Worm (Caenorhabditis elegans): ENCODE data around the gene F40F8.3.
A peak's percentile ranks its signal among the peaks of the same experiment; 100 is the strongest.

F40F8.3 gene

ce11 chrII:11157660-11158059, 28.6 kb downstream of the F40F8.3 start (continued):
- no peak for TF ChIP-seq K09A11.1 (tag; optimal IDR thresholded peaks at IDR 0.05; ENCODE audit: insufficient read depth)
- 0 out of 2 replicates have a peak, but pooled peaks have one; percentile 35 for TF ChIP-seq ceh-45 (GFP tag; IDR thresholded peaks at IDR 0.05)
- TF ChIP-seq C38D4.7 (GFP tag; optimal IDR thresholded peaks at IDR 0.05), result peak; percentile 32
- TF ChIP-seq elt-2 (tag; optimal IDR thresholded peaks at IDR 0.05), result peak; percentile 63

- TF ChIP-seq pag-3 (tag; optimal IDR thresholded peaks at IDR 0.05; ENCODE audit: borderline replicate concordance) (no peak), sox-2 (GFP tag; IDR thresholded peaks at IDR 0.05) (no peak), F13H6.1 (tag; optimal IDR thresholded peaks at IDR 0.05) (no peak), pax-1 (tag; optimal IDR thresholded peaks at IDR 0.05) (no peak), ahr-1 (tag; optimal IDR thresholded peaks at IDR 0.05) (no peak), ets-4 (tag; optimal IDR thresholded peaks at IDR 0.05) (no peak), Y22D7AL.16 (tag; optimal IDR thresholded peaks at IDR 0.05) (no peak), fax-1 (tag; optimal IDR thresholded peaks at IDR 0.05) (no peak), ceh-31 (tag; optimal IDR thresholded peaks at IDR 0.05) (no peak), fkh-6 (tag; optimal IDR thresholded peaks at IDR 0.05) (no peak)
These were observed 32.6 kb downstream of the F40F8.3 start for ce11 chrII:11161675-11162074.

- no peak for TF ChIP-seq hlh-6 (tag; optimal IDR thresholded peaks at IDR 0.05)
These were observed 33.3 kb downstream of the F40F8.3 start, which contains the start of gene ptr-13 for ce11 chrII:11162390-11162789. Gene ptr-13, minus strand, starts transcription at chrII:11162481.

ce11 chrII:11163291-11163690, 34.2 kb downstream of the F40F8.3 start:
- TF ChIP-seq pag-3 (tag; optimal IDR thresholded peaks at IDR 0.05; ENCODE audit: borderline replicate concordance) (no peak), ceh-48 (tag; optimal IDR thresholded peaks at IDR 0.05) (no peak), rnt-1 (tag; optimal IDR thresholded peaks at IDR 0.05) (no peak), K09A11.1 (tag; optimal IDR thresholded peaks at IDR 0.05; ENCODE audit: insufficient read depth) (no peak), tbx-7 (tag; optimal IDR thresholded peaks at IDR 0.05) (no peak), eyg-1 (tag; optimal IDR thresholded peaks at IDR 0.05) (no peak), fkh-10 (GFP tag; optimal IDR thresholded peaks at IDR 0.05) (no peak), ahr-1 (tag; optimal IDR thresholded peaks at IDR 0.05) (no peak), pha-4 (tag; optimal IDR thresholded peaks at IDR 0.05) (no peak), hlh-8 (tag; optimal IDR thresholded peaks at IDR 0.05) (no peak), hlh-6 (tag; optimal IDR thresholded peaks at IDR 0.05) (no peak), pros-1 (tag; optimal IDR thresholded peaks at IDR 0.05) (no peak), ceh-45 (GFP tag; IDR thresholded peaks at IDR 0.05) (no peak), zip-5 (tag; optimal IDR thresholded peaks at IDR 0.05) (no peak)

- TF ChIP-seq ceh-30 (tag; optimal IDR thresholded peaks at IDR 0.05) (no peak), eyg-1 (tag; optimal IDR thresholded peaks at IDR 0.05) (no peak), elt-2 (tag; optimal IDR thresholded peaks at IDR 0.05) (no peak), nfya-1 (tag; optimal IDR thresholded peaks at IDR 0.05) (peak; percentile 7), F13H6.1 (tag; optimal IDR thresholded peaks at IDR 0.05) (no peak), npax-4 (tag; optimal IDR thresholded peaks at IDR 0.05) (no peak), ceh-24 (tag; optimal IDR thresholded peaks at IDR 0.05) (no peak), hlh-15 (tag; optimal IDR thresholded peaks at IDR 0.05) (no peak), ceh-14 (tag; optimal IDR thresholded peaks at IDR 0.05) (no peak), ceh-2 (tag; optimal IDR thresholded peaks at IDR 0.05) (no peak), pax-1 (tag; optimal IDR thresholded peaks at IDR 0.05) (no peak), unc-42 (tag; optimal IDR thresholded peaks at IDR 0.05) (peak; percentile 18), pros-1 (tag; optimal IDR thresholded peaks at IDR 0.05) (no peak), Y22D7AL.16 (tag; optimal IDR thresholded peaks at IDR 0.05) (no peak), ceh-48 (tag; optimal IDR thresholded peaks at IDR 0.05) (peak; percentile 49), gmeb-2 (tag; optimal IDR thresholded peaks at IDR 0.05) (no peak), rnt-1 (tag; optimal IDR thresholded peaks at IDR 0.05) (no peak)
These were observed 37.3 kb downstream of the F40F8.3 start for ce11 chrII:11166414-11166813.

- TF ChIP-seq C08G9.2 (tag; optimal IDR thresholded peaks at IDR 0.05) (peak; percentile 18), elt-2 (tag; optimal IDR thresholded peaks at IDR 0.05) (no peak), ama-1 (optimal IDR thresholded peaks at IDR 0.05) (peak; percentile 68), ceh-30 (tag; optimal IDR thresholded peaks at IDR 0.05) (no peak), ceh-24 (tag; optimal IDR thresholded peaks at IDR 0.05) (no peak)
These were observed 38.0 kb downstream of the F40F8.3 start for ce11 chrII:11167039-11167438.
